Fruit fly (Drosophila melanogaster) whole organism, embryonic: ENCODE data around the gene alphaSnap.

Source experiments
- Bteb2 ChIP-seq: fragments of 200-800 bp; sonication (Bioruptor generic); optimal IDR thresholded peaks from 2 replicates; lab custom pipeline; 2016; ENCODE audit warnings: missing biosample characterization, missing genetic modification characterization
- C15 ChIP-seq: fragments of 200-800 bp; sonication (Bioruptor generic); IDR thresholded peaks from 3 replicates; pipeline ENCODE4 v1.3.6; 2022; ENCODE audit warnings: missing biosample characterization, missing genetic modification characterization
- CG10979 ChIP-seq: fragments of 200-800 bp; sonication (Bioruptor generic); optimal IDR thresholded peaks from 2 replicates; lab custom pipeline; 2018; ENCODE audit warnings: missing biosample characterization, mild to moderate bottlenecking, missing genetic modification characterization, moderate library complexity
- CG11093 ChIP-seq: fragments of 200-800 bp; sonication (Bioruptor generic); IDR thresholded peaks from 3 replicates; pipeline ENCODE4 v1.3.6; 2022; ENCODE audit warnings: missing biosample characterization, missing genetic modification characterization
- CG11456 ChIP-seq: fragments of 200-800 bp; sonication (Bioruptor generic); IDR thresholded peaks from 3 replicates; pipeline ENCODE4 v1.3.6; 2022; ENCODE audit warnings: missing biosample characterization, missing genetic modification characterization
- CG11723 ChIP-seq: fragments of 200-800 bp; sonication (Bioruptor generic); optimal IDR thresholded peaks from 2 replicates; lab custom pipeline; 2017; ENCODE audit warnings: missing biosample characterization, mild to moderate bottlenecking, missing genetic modification characterization
- CG1233 ChIP-seq: fragments of 200-800 bp; sonication (Bioruptor generic); optimal IDR thresholded peaks from 4 replicates; lab custom pipeline; 2018; ENCODE audit warnings: missing biosample characterization, mild to moderate bottlenecking, missing genetic modification characterization
- CG1529 ChIP-seq: fragments of 200-800 bp; sonication (Bioruptor generic); optimal IDR thresholded peaks from 3 replicates; lab custom pipeline; 2018; ENCODE audit warnings: missing biosample characterization, missing genetic modification characterization
- CG1603 ChIP-seq: fragments of 200-800 bp; sonication (Bioruptor generic); optimal IDR thresholded peaks from 2 replicates; lab custom pipeline; 2019; ENCODE audit warnings: missing biosample characterization, mild to moderate bottlenecking, missing genetic modification characterization, moderate library complexity
- CG16813 ChIP-seq: fragments of 200-800 bp; sonication (Bioruptor generic); IDR thresholded peaks from 3 replicates; pipeline ENCODE4 v1.3.6; 2022; ENCODE audit warnings: missing biosample characterization, missing genetic modification characterization; ENCODE audit not compliant: partially characterized antibody
- CG18599 ChIP-seq: fragments of 200-800 bp; sonication (Bioruptor generic); optimal IDR thresholded peaks from 3 replicates; lab custom pipeline; 2017; ENCODE audit warnings: missing biosample characterization, missing genetic modification characterization, mild to moderate bottlenecking, moderate library complexity, missing genetic modification reagents
- CG2202 ChIP-seq: fragments of 200-800 bp; sonication (Bioruptor generic); optimal IDR thresholded peaks from 2 replicates; lab custom pipeline; 2018; ENCODE audit warnings: missing biosample characterization, mild to moderate bottlenecking, missing genetic modification characterization
- CG3407 ChIP-seq: fragments of 200-800 bp; sonication (Bioruptor generic); optimal IDR thresholded peaks from 2 replicates; lab custom pipeline; 2018; ENCODE audit warnings: missing biosample characterization, mild to moderate bottlenecking, missing genetic modification characterization
- CG4854 ChIP-seq: fragments of 200-800 bp; sonication (Bioruptor generic); optimal IDR thresholded peaks from 2 replicates; lab custom pipeline; 2016; ENCODE audit warnings: missing biosample characterization, missing genetic modification characterization, inconsistent platforms
- CG5953 ChIP-seq: fragments of 200-800 bp; sonication (Bioruptor generic); IDR thresholded peaks from 2 replicates; pipeline ENCODE4 v1.3.6; 2022; ENCODE audit warnings: missing biosample characterization, missing genetic modification characterization
- CG6254 ChIP-seq: fragments of 200-800 bp; sonication (Bioruptor generic); optimal IDR thresholded peaks from 3 replicates; lab custom pipeline; 2017; ENCODE audit warnings: mild to moderate bottlenecking, missing biosample characterization, missing genetic modification reagents, missing genetic modification characterization
- CG8359 ChIP-seq: fragments of 200-800 bp; sonication (Bioruptor generic); optimal IDR thresholded peaks from 2 replicates; lab custom pipeline; 2017; ENCODE audit warnings: missing biosample characterization, mild to moderate bottlenecking, missing genetic modification characterization, borderline replicate concordance
- CG8924 ChIP-seq: fragments of 200-800 bp; optimal IDR thresholded peaks from 3 replicates; lab custom pipeline; 2019; ENCODE audit warnings: missing biosample characterization, mild to moderate bottlenecking, missing genetic modification characterization, moderate library complexity
- CG9876 ChIP-seq: fragments of 200-800 bp; sonication (Bioruptor generic); optimal IDR thresholded peaks from 2 replicates; lab custom pipeline; 2016; ENCODE audit warnings: missing biosample characterization, missing genetic modification characterization
- Elba2 ChIP-seq: fragments of 200-800 bp; sonication (Bioruptor generic); optimal IDR thresholded peaks from 3 replicates; lab custom pipeline; 2016; ENCODE audit warnings: missing biosample characterization, missing genetic modification characterization
- Ets97D ChIP-seq: fragments of 200-800 bp; sonication (Bioruptor generic); optimal IDR thresholded peaks from 3 replicates; lab custom pipeline; 2016; ENCODE audit warnings: missing biosample characterization, missing genetic modification characterization
- HmgZ ChIP-seq: fragments of 200-800 bp; sonication (Bioruptor generic); optimal IDR thresholded peaks from 2 replicates; lab custom pipeline; 2018; ENCODE audit warnings: missing biosample characterization, mild to moderate bottlenecking, missing genetic modification characterization
- Lim3 ChIP-seq: fragments of 200-800 bp; sonication (Bioruptor generic); IDR thresholded peaks from 2 replicates; pipeline ENCODE4 v1.3.6; 2022; ENCODE audit warnings: missing biosample characterization, missing genetic modification characterization
- Mad ChIP-seq: fragments of 200-800 bp; sonication (Bioruptor generic); optimal IDR thresholded peaks from 2 replicates; lab custom pipeline; 2016; ENCODE audit warnings: missing biosample characterization, missing genetic modification characterization
- Neu2 ChIP-seq: fragments of 200-800 bp; sonication (Bioruptor generic); optimal IDR thresholded peaks from 3 replicates; lab custom pipeline; 2016; ENCODE audit warnings: missing biosample characterization, missing genetic modification characterization, borderline replicate concordance
- Oli ChIP-seq: fragments of 200-800 bp; sonication (Bioruptor generic); optimal IDR thresholded peaks from 2 replicates; lab custom pipeline; 2018; ENCODE audit warnings: missing biosample characterization, mild to moderate bottlenecking, missing genetic modification characterization, moderate library complexity
- Optix ChIP-seq: fragments of 200-800 bp; sonication (Bioruptor generic); IDR thresholded peaks from 3 replicates; pipeline ENCODE4 v1.3.6; 2022; ENCODE audit warnings: missing biosample characterization, missing genetic modification characterization
- Pdp1 ChIP-seq, 2 experiments: fragments of 200-800 bp; sonication (Bioruptor generic); optimal IDR thresholded peaks; 3 replicates each; lab custom pipeline; 2016; ENCODE audit warnings: missing biosample characterization in 2 of 2, missing genetic modification characterization in 2 of 2, mild to moderate bottlenecking in 1 of 2, moderate library complexity in 1 of 2
- Sry-β ChIP-seq: fragments of 200-800 bp; sonication (Bioruptor generic); optimal IDR thresholded peaks from 2 replicates; lab custom pipeline; 2018; ENCODE audit warnings: missing biosample characterization, mild to moderate bottlenecking, missing genetic modification characterization, moderate library complexity
- ara ChIP-seq: fragments of 200-800 bp; sonication (Bioruptor generic); IDR thresholded peaks from 2 replicates; pipeline ENCODE4 v1.3.6; 2022; ENCODE audit warnings: missing biosample characterization, missing genetic modification characterization
- ash1 ChIP-seq: fragments of 200-800 bp; sonication (Bioruptor generic); optimal IDR thresholded peaks from 2 replicates; lab custom pipeline; 2018; ENCODE audit warnings: missing biosample characterization, mild to moderate bottlenecking, missing genetic modification characterization
- corto ChIP-seq: fragments of 200-800 bp; sonication (Bioruptor generic); optimal IDR thresholded peaks from 2 replicates; lab custom pipeline; 2016; ENCODE audit warnings: missing biosample characterization, mild to moderate bottlenecking, missing genetic modification characterization, moderate library complexity
- crp ChIP-seq, 2 experiments: fragments of 200-800 bp; sonication (Bioruptor generic); optimal IDR thresholded peaks; 2 replicates in 1 of 2; 3 replicates in 1 of 2; lab custom pipeline; 2017; ENCODE audit warnings: missing biosample characterization in 2 of 2, missing genetic modification characterization in 2 of 2, mild to moderate bottlenecking in 1 of 2, moderate library complexity in 1 of 2
- cwo ChIP-seq: fragments of 200-800 bp; sonication (Bioruptor generic); optimal IDR thresholded peaks from 3 replicates; lab custom pipeline; 2017; ENCODE audit warnings: missing biosample characterization, missing genetic modification characterization, mild to moderate bottlenecking, moderate library complexity, missing genetic modification reagents
- dan ChIP-seq: fragments of 200-800 bp; sonication (Bioruptor generic); IDR thresholded peaks from 2 replicates; pipeline ENCODE4 v1.3.6; 2022; ENCODE audit warnings: missing biosample characterization, missing genetic modification characterization
- dati ChIP-seq: fragments of 200-800 bp; sonication (Bioruptor generic); IDR thresholded peaks from 2 replicates; pipeline ENCODE4 v1.3.6; 2022; ENCODE audit warnings: missing biosample characterization, missing genetic modification characterization
- disco-r ChIP-seq: fragments of 200-800 bp; sonication (Bioruptor generic); optimal IDR thresholded peaks from 2 replicates; lab custom pipeline; 2016; ENCODE audit warnings: missing biosample characterization, missing genetic modification characterization
- ewg ChIP-seq: fragments of 200-800 bp; sonication (Bioruptor generic); optimal IDR thresholded peaks from 3 replicates; lab custom pipeline; 2017; ENCODE audit warnings: mild to moderate bottlenecking, missing biosample characterization, missing genetic modification reagents, missing genetic modification characterization
- fd3F ChIP-seq: fragments of 200-800 bp; sonication (Bioruptor generic); optimal IDR thresholded peaks from 2 replicates; lab custom pipeline; 2018; ENCODE audit warnings: missing biosample characterization, mild to moderate bottlenecking, missing genetic modification characterization, moderate library complexity
- gem ChIP-seq: fragments of 200-800 bp; sonication (Bioruptor generic); optimal IDR thresholded peaks from 2 replicates; lab custom pipeline; 2019; ENCODE audit warnings: missing biosample characterization, mild to moderate bottlenecking, missing genetic modification characterization, moderate library complexity
- gt ChIP-seq: fragments of 200-800 bp; sonication (Bioruptor generic); IDR thresholded peaks from 2 replicates; pipeline ENCODE4 v1.3.6; 2022; ENCODE audit warnings: missing biosample characterization, missing genetic modification characterization
- h ChIP-seq: fragments of >200 bp; optimal IDR thresholded peaks from 2 replicates; lab custom pipeline; 2017
- nom ChIP-seq: fragments of 200-800 bp; sonication (Bioruptor generic); optimal IDR thresholded peaks from 2 replicates; lab custom pipeline; 2017; ENCODE audit warnings: missing biosample characterization, missing genetic modification characterization, mild to moderate bottlenecking, moderate library complexity, missing genetic modification reagents
- odd ChIP-seq: fragments of 200-800 bp; sonication (Bioruptor generic); optimal IDR thresholded peaks from 2 replicates; lab custom pipeline; 2017; ENCODE audit warnings: missing biosample characterization, mild to moderate bottlenecking, missing genetic modification characterization
- org-1 ChIP-seq: fragments of 200-800 bp; sonication (Bioruptor generic); optimal IDR thresholded peaks from 2 replicates; lab custom pipeline; 2017; ENCODE audit warnings: missing biosample characterization, missing genetic modification characterization
- pan ChIP-seq, 4 experiments: fragments of >200 bp in 3 of 4; fragments of 200-800 bp in 1 of 4; sonication (Bioruptor generic) in 1 of 4; optimal IDR thresholded peaks in 3 of 4; IDR thresholded peaks in 1 of 4; 2 replicates each; pipeline versions ENCODE4 v1.3.6 to Lab custom; 2017 to 2022; ENCODE audit warnings: missing biosample characterization in 2 of 4, missing genetic modification characterization in 2 of 4, mixed read lengths in 1 of 4
- scrt ChIP-seq: fragments of 200-800 bp; sonication (Bioruptor generic); optimal IDR thresholded peaks from 2 replicates; lab custom pipeline; 2018; ENCODE audit warnings: missing biosample characterization, mild to moderate bottlenecking, missing genetic modification characterization, moderate library complexity
- stc ChIP-seq: fragments of 200-800 bp; sonication (Bioruptor generic); IDR thresholded peaks from 2 replicates; pipeline ENCODE4 v1.3.6; 2022; ENCODE audit warnings: missing biosample characterization, missing genetic modification characterization
- z ChIP-seq: fragments of 200-800 bp; sonication (Bioruptor generic); IDR thresholded peaks from 3 replicates; pipeline ENCODE4 v1.3.6; 2022; ENCODE audit warnings: missing biosample characterization, missing genetic modification characterization

The alphaSnap gene

DNA sequence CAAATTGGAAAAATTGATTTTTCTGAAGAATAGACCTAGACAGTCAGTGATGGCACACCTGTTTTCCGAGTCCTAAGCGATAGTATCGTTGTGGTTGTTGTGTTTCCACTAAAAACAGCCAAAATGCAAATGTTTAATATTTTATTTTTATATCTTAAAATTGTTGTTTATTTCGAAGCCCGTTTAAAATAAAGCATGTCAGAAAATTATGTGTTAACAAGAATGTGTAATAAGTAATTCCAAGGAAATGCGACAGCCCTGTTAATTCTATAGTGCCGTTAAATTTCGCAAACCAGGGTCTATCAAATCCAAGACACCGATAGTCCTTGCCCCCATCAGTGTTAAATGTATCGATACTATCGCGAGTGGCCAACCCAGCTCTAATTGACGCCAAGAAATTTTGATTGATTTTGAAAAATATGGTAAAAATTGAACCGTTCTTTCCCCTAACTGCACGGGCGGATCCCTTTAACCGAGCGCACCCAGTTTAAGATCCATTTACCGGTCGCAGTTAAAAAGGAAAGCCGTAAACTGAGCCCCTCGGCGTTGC, 11.3 kb upstream of the alphaSnap start, which contains the start of gene Pex23 (continued):
- TF ChIP-seq C15 (GFP tag; lab: Robert Waterston, UW), result no peak
- peak; percentile 66 for TF ChIP-seq Sry-β (GFP tag; lab: Kevin White, UChicago)
- TF ChIP-seq h (lab: Kevin White, UChicago), result no peak
- TF ChIP-seq corto (GFP tag; lab: Kevin White, UChicago), result no peak
- TF ChIP-seq Elba2 (GFP tag; lab: Kevin White, UChicago), result peak; percentile 64
- peak; percentile 80 for TF ChIP-seq CG11456 (GFP tag; lab: Robert Waterston, UW)
- TF ChIP-seq gt (GFP tag; lab: Robert Waterston, UW), result 0 out of 2 replicates have a peak, but pooled peaks have one; percentile 9
- TF ChIP-seq HmgZ (tag; lab: Kevin White, UChicago), result peak; percentile 86
- TF ChIP-seq CG4854, result peak; percentile 55
- TF ChIP-seq CG6254 (GFP tag; lab: Kevin White, UChicago), result peak; percentile 62
- no peak for TF ChIP-seq z (GFP tag; lab: Robert Waterston, UW)
- TF ChIP-seq scrt (GFP tag; lab: Kevin White, UChicago), result no peak
- TF ChIP-seq pan (optimal IDR thresholded peaks at IDR 0.05; lab: Kevin White, UChicago), result no peak
- TF ChIP-seq pan (GFP tag; optimal IDR thresholded peaks at IDR 0.05 in 1 of 2, IDR thresholded peaks at IDR 0.05 in 1 of 2), result peak in 1 of 2 experiments; percentile 81
- TF ChIP-seq crp (GFP tag; optimal IDR thresholded peaks at IDR 0.05; lab: Kevin White, UChicago), result peak in 1 of 2 experiments; percentile 73
- TF ChIP-seq Oli, result peak; percentile 68
- peak; percentile 53 for TF ChIP-seq CG9876 (GFP tag; lab: Kevin White, UChicago)
- TF ChIP-seq Lim3 (GFP tag; lab: Robert Waterston, UW), result no peak
- peak; percentile 79 for TF ChIP-seq CG8924 (tag; lab: Kevin White, UChicago)
- TF ChIP-seq disco-r (GFP tag; lab: Kevin White, UChicago), result no peak
- no peak for TF ChIP-seq CG1233
- TF ChIP-seq Ets97D (GFP tag; lab: Kevin White, UChicago), result peak; percentile 78
- peak; percentile 53; the same call in 1 of the 3 replicates for TF ChIP-seq CG11093 (GFP tag; lab: Robert Waterston, UW)
- peak in 1 of 2 experiments; percentile 72 for TF ChIP-seq Pdp1 (GFP tag; optimal IDR thresholded peaks at IDR 0.05; lab: Kevin White, UChicago)
- TF ChIP-seq CG10979 (tag; lab: Kevin White, UChicago), result peak; percentile 69
- TF ChIP-seq CG8359, result no peak
- TF ChIP-seq dan (GFP tag; lab: Robert Waterston, UW), result peak; percentile 74
- TF ChIP-seq cwo (GFP tag; lab: Kevin White, UChicago), result peak; percentile 41
- peak; percentile 66 for TF ChIP-seq ara
- TF ChIP-seq gem (tag; lab: Kevin White, UChicago), result peak; percentile 87
- no peak for TF ChIP-seq org-1
- peak; percentile 67 for TF ChIP-seq fd3F
- no peak for TF ChIP-seq ash1 (GFP tag; lab: Kevin White, UChicago)
- TF ChIP-seq CG3407 (GFP tag; lab: Kevin White, UChicago), result no peak
- peak; percentile 80 for TF ChIP-seq CG18599 (GFP tag; lab: Kevin White, UChicago)
- TF ChIP-seq CG2202 (tag; lab: Kevin White, UChicago), result peak; percentile 49
- peak; percentile 53 for TF ChIP-seq CG11723 (GFP tag; lab: Kevin White, UChicago)
- no peak for TF ChIP-seq CG1529 (GFP tag; lab: Kevin White, UChicago)
- TF ChIP-seq Neu2, result no peak
- peak; percentile 65 for TF ChIP-seq stc (GFP tag; lab: Robert Waterston, UW)
- peak; percentile 58 for TF ChIP-seq CG1603 (tag; lab: Kevin White, UChicago)
- TF ChIP-seq Bteb2 (GFP tag; lab: Kevin White, UChicago), result peak; percentile 51
- peak; percentile 54; the same call in 2 of the 3 replicates for TF ChIP-seq Optix (GFP tag; lab: Robert Waterston, UW)
- TF ChIP-seq Mad (GFP tag; lab: Kevin White, UChicago), result peak; percentile 68
- no peak for TF ChIP-seq odd
- peak; percentile 87 for TF ChIP-seq ewg (GFP tag; lab: Kevin White, UChicago)
- TF ChIP-seq nom (GFP tag; lab: Kevin White, UChicago), result no peak
- TF ChIP-seq CG5953 (GFP tag; lab: Robert Waterston, UW), result peak; percentile 83
- peak; percentile 99 for TF ChIP-seq CG16813 (GFP tag; lab: Robert Waterston, UW)
- TF ChIP-seq dati (GFP tag; lab: Robert Waterston, UW), result no peak
